Worm (Caenorhabditis elegans) whole organism, mixed stage, embryonic: ENCODE results near the gene C03G6.6.
A peak's percentile ranks its signal among the peaks of the same experiment; 100 is the strongest.

Experiments
- M03D4.4 ChIP-seq: sonication (generic microtip); optimal IDR thresholded peaks from 2 replicates; lab custom pipeline; 2017; ENCODE audit warnings: mild to moderate bottlenecking, missing genetic modification characterization, missing compliant biosample characterization
- bed-3 ChIP-seq: fragments of 200-800 bp; sonication (Bioruptor generic); optimal IDR thresholded peaks from 3 replicates; lab custom pipeline; 2018; ENCODE audit warnings: mild to moderate bottlenecking, missing genetic modification characterization, moderate library complexity, missing compliant biosample characterization
- blmp-1 ChIP-seq: fragments of 150-350 bp; optimal IDR thresholded peaks from 2 replicates; lab custom pipeline; 2014; ENCODE audit warnings: missing biosample characterization, missing genetic modification characterization
- ceh-39 ChIP-seq: fragments of 150-350 bp; optimal IDR thresholded peaks from 2 replicates; lab custom pipeline; 2014; ENCODE audit warnings: missing biosample characterization, missing genetic modification characterization
- ceh-43 ChIP-seq: fragments of 200-800 bp; sonication (Bioruptor generic); optimal IDR thresholded peaks from 2 replicates; lab custom pipeline; 2018; ENCODE audit warnings: mild to moderate bottlenecking, missing genetic modification characterization, moderate library complexity, missing compliant biosample characterization
- ces-1 ChIP-seq: fragments of 150-350 bp; optimal IDR thresholded peaks from 2 replicates; lab custom pipeline; 2014; ENCODE audit warnings: missing biosample characterization, missing genetic modification reagents, missing genetic modification characterization
- cnd-1 ChIP-seq: fragments of 200-800 bp; sonication (Bioruptor generic); optimal IDR thresholded peaks from 2 replicates; lab custom pipeline; 2018; ENCODE audit warnings: mild to moderate bottlenecking, missing genetic modification characterization, missing compliant biosample characterization
- drap-1 ChIP-seq: fragments of 200-800 bp; sonication (Bioruptor generic); optimal IDR thresholded peaks from 3 replicates; lab custom pipeline; 2018; ENCODE audit warnings: mild to moderate bottlenecking, missing genetic modification characterization, missing compliant biosample characterization
- elt-3 ChIP-seq: fragments of 150-350 bp; optimal IDR thresholded peaks from 2 replicates; lab custom pipeline; 2014; ENCODE audit warnings: missing biosample characterization, missing genetic modification characterization
- flh-1 ChIP-seq: fragments of 200-800 bp; sonication (Bioruptor generic); optimal IDR thresholded peaks from 2 replicates; lab custom pipeline; 2018; ENCODE audit warnings: mild to moderate bottlenecking, missing genetic modification characterization, moderate library complexity, missing compliant biosample characterization
- ham-2 ChIP-seq: fragments of 200-800 bp; sonication (Bioruptor generic); optimal IDR thresholded peaks from 2 replicates; lab custom pipeline; 2018; ENCODE audit warnings: mild to moderate bottlenecking, missing genetic modification characterization, missing compliant biosample characterization
- lin-13 ChIP-seq: fragments of 150-350 bp; optimal IDR thresholded peaks from 2 replicates; lab custom pipeline; 2014; ENCODE audit warnings: missing biosample characterization, missing genetic modification characterization
- lin-32 ChIP-seq: fragments of 200-800 bp; sonication (Bioruptor generic); optimal IDR thresholded peaks from 2 replicates; lab custom pipeline; 2018; ENCODE audit warnings: mild to moderate bottlenecking, missing genetic modification characterization, missing compliant biosample characterization
- lsy-2 ChIP-seq: fragments of 150-350 bp; optimal IDR thresholded peaks from 2 replicates; lab custom pipeline; 2014; ENCODE audit warnings: missing biosample characterization, missing genetic modification characterization
- mep-1 ChIP-seq: fragments of 150-350 bp; optimal IDR thresholded peaks from 2 replicates; lab custom pipeline; 2017; ENCODE audit warnings: missing biosample characterization, missing genetic modification reagents, missing genetic modification characterization, inconsistent platforms
- mls-2 ChIP-seq: sonication (generic microtip); optimal IDR thresholded peaks from 2 replicates; lab custom pipeline; 2016; ENCODE audit warnings: mild to moderate bottlenecking, missing genetic modification characterization, moderate library complexity, missing compliant biosample characterization
- nhr-12 ChIP-seq: fragments of 150-350 bp; optimal IDR thresholded peaks from 2 replicates; lab custom pipeline; 2014; ENCODE audit warnings: missing biosample characterization, missing genetic modification characterization
- nhr-2 ChIP-seq: fragments of 150-350 bp; optimal IDR thresholded peaks from 2 replicates; lab custom pipeline; 2014; ENCODE audit warnings: missing biosample characterization, missing genetic modification characterization
- nhr-237 ChIP-seq: fragments of 150-350 bp; optimal IDR thresholded peaks from 2 replicates; lab custom pipeline; 2014; ENCODE audit warnings: missing biosample characterization, missing genetic modification characterization
- nhr-76 ChIP-seq: sonication (generic microtip); optimal IDR thresholded peaks from 2 replicates; lab custom pipeline; 2017; ENCODE audit warnings: missing biosample characterization, missing genetic modification characterization
- pha-4 ChIP-seq: fragments of 150-350 bp; optimal IDR thresholded peaks from 2 replicates; lab custom pipeline; 2018; ENCODE audit warnings: missing biosample characterization, missing genetic modification reagents, missing genetic modification characterization
- sem-2 ChIP-seq: fragments of 200-800 bp; sonication (Bioruptor generic); optimal IDR thresholded peaks from 2 replicates; lab custom pipeline; 2018; ENCODE audit warnings: mild to moderate bottlenecking, missing genetic modification characterization, missing compliant biosample characterization
- sptf-1 ChIP-seq: sonication (generic microtip); optimal IDR thresholded peaks from 2 replicates; lab custom pipeline; 2017; ENCODE audit warnings: mild to moderate bottlenecking, missing genetic modification characterization, moderate library complexity, missing compliant biosample characterization
- tbx-8 ChIP-seq: fragments of 200-800 bp; sonication (Bioruptor generic); optimal IDR thresholded peaks from 2 replicates; lab custom pipeline; 2018; ENCODE audit warnings: mild to moderate bottlenecking, missing genetic modification characterization, moderate library complexity, missing compliant biosample characterization
- unc-120 ChIP-seq: sonication (generic microtip); optimal IDR thresholded peaks from 2 replicates; lab custom pipeline; 2017; ENCODE audit warnings: missing genetic modification characterization, missing compliant biosample characterization; ENCODE audit not compliant: poor library complexity, severe bottlenecking
- unc-39 ChIP-seq: fragments of 150-350 bp; optimal IDR thresholded peaks from 2 replicates; lab custom pipeline; 2014; ENCODE audit warnings: missing biosample characterization, missing genetic modification characterization
- zip-8 ChIP-seq: fragments of 150-350 bp; optimal IDR thresholded peaks from 2 replicates; lab custom pipeline; 2014; ENCODE audit warnings: missing biosample characterization, missing genetic modification characterization
- ztf-11 ChIP-seq: fragments of 150-350 bp; optimal IDR thresholded peaks from 2 replicates; lab custom pipeline; 2014; ENCODE audit warnings: missing biosample characterization, missing genetic modification characterization

The C03G6.6 gene

DNA sequence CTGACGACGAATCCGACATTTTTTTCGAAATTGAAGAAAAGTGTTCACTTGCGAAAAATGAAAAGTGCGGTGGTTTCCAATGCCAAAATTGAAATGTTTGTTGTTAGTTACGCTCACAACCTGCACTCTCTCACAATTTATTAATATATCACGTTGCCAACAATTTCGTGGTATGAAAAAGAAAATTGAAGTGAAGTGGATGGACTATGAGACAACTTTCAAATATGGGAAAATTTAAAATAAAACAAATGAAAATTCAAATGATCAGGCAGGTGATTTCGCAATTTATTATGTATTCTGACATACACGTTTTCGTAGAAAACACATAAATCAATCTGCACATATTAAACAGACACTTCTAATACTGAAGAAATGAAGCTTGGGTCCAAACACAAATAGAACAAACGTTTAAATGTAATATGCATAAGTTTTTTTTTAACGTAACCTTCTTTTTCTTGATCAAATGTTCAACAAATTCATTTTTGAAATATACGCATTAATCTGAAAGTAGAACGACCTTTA lies 28.9 kb downstream of the C03G6.6 start, which contains the start of gene srp-6:
Gene srp-6, minus strand, starts transcription at position 51 of the 522 bp plus-strand sequence.
- TF ChIP-seq nhr-237 (tag; lab: Kevin White, UChicago) = no peak
- TF ChIP-seq mep-1 (tag; lab: Kevin White, UChicago) = no peak
- no peak for TF ChIP-seq M03D4.4 (tag; lab: Kevin White, UChicago)
- no peak for TF ChIP-seq nhr-12 (tag; lab: Kevin White, UChicago)
- TF ChIP-seq ceh-43 (GFP tag; lab: Kevin White, UChicago) = no peak
- TF ChIP-seq lin-32 (GFP tag; lab: Kevin White, UChicago) = no peak

DNA sequence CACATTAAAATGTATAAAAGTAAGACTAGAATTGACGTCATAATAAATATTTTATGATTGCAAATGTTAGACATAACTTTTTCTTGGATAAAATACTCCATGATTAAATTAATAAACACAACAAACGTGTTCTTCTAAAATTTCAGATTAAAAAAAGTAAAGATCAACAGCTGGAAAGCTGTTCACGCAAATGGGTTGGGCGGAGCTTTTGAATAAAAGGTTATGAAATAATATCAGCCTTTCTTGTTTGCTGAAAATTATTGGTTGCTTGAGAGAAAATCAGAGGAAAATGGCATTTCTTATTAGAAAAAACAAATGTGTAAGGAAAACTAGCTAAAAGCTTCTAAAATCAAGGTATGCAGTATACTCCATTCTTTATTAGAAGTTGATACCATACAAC lies 30.5 kb downstream of the C03G6.6 start, which contains the start of gene C02H6.3:
Gene C02H6.3, minus strand, starts transcription at position 101 of the 400 bp plus-strand sequence.
- TF ChIP-seq nhr-76 (tag; lab: Kevin White, UChicago) = no peak
- TF ChIP-seq, all 35 proteins: peak for 0

DNA sequence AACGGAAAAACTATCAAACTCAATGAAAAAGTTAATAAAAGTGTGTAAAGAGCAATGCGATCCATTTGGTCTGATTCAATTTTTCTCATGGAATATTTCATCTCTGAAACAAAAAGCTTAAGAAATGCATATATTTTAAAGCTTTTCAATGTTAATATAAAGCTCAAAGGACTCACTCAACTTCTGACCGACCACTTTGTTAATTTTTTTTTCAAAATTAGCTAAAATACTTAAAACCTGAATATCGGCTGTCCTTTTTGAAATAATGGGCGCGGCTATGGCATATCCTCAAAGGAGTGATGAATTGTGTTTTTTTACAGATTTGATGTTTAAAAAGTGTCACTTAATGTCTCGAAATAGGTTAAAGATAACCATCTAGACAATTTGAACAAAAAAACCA lies 32.5 kb downstream of the C03G6.6 start, which contains the start of gene C02H6.1:
Gene C02H6.1, minus strand, starts transcription at position 101 of the 400 bp plus-strand sequence.
- TF ChIP-seq nhr-12 (tag; lab: Kevin White, UChicago) (no peak), blmp-1 (tag; lab: Kevin White, UChicago) (no peak)
- TF ChIP-seq, all 35 proteins: peak for 0

DNA sequence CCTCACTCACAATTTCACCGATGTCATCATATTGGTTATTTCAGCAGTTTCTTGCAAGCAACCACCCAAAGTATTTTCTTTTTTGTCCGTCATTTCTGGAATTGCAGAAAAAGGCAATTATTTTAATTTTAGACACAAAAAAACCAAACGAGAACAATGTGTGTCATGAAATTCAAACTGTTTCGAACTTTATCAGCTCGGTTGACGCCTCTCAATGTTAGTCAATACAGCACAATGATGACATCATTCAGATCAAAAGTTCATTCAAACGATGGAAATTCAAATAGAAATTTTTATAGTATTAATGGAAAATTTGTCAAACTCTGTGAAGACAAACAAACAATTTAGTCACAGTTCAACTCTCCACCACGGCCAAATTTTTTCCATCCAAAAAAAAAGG lies 34.7 kb downstream of the C03G6.6 start, which contains the start of gene fbxa-105:
Gene fbxa-105, minus strand, starts transcription at position 97 of the 400 bp plus-strand sequence.
- no peak for TF ChIP-seq lin-13
- TF ChIP-seq drap-1 (GFP tag; lab: Kevin White, UChicago) = no peak
- no peak for TF ChIP-seq lsy-2

DNA sequence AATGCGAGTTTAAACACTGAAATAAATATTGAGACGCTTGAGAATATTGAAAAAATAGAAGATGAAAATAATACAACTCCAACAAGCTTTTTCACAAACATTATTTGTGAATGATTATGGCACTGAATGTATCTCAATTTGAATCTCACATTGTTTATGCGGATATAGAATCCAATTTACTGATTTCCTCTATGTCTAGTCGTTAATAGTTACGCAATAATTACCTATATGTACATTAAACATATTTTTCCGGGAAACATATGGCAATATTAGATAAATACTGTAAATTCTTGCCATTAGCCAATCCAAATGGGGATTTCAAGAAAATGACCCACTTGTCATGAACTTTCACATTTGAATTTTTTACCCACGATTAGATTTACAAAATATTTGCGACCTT lies 38.1 kb downstream of the C03G6.6 start, which contains the start of gene srx-9:
Gene srx-9, minus strand, starts transcription at position 101 of the 400 bp plus-strand sequence.
- TF ChIP-seq ces-1 (GFP tag; lab: Kevin White, UChicago) = no peak
- TF ChIP-seq ztf-11 (tag; lab: Kevin White, UChicago) = no peak
- TF ChIP-seq zip-8 (tag; lab: Kevin White, UChicago) = peak; percentile 33
- no peak for TF ChIP-seq sem-2 (GFP tag; lab: Kevin White, UChicago)

DNA sequence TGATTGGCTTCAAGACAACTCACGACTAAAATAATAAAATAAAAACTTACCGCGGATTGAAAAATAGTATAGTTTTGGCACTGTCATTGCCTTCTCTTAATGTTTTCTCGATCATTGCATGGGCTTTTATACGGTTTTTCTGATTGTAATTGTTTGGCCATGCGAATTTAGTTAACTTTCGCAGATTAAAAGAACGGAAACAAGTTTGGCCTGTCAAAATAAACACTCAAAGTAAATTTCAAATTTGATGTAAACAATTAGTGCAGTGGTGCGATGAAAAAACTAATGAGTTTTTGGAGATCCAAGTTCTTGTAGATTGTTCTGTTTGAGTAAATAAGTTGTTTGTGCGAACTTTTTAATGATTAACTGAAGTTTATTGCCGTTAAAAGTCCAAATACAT lies 42.0 kb downstream of the C03G6.6 start, which contains the start of gene gst-41:
Gene gst-41, minus strand, starts transcription at position 101 of the 400 bp plus-strand sequence.
- TF ChIP-seq unc-120 (tag; lab: Kevin White, UChicago) (no peak), ceh-39 (no peak), tbx-8 (GFP tag; lab: Kevin White, UChicago) (no peak), pha-4 (tag; lab: Kevin White, UChicago) (no peak), lin-13 (no peak), lin-32 (GFP tag; lab: Kevin White, UChicago) (no peak), zip-8 (tag; lab: Kevin White, UChicago) (no peak), elt-3 (no peak), unc-39 (tag; lab: Kevin White, UChicago) (no peak), ceh-43 (GFP tag; lab: Kevin White, UChicago) (no peak), mls-2 (tag; lab: Kevin White, UChicago) (no peak), sptf-1 (no peak)

DNA sequence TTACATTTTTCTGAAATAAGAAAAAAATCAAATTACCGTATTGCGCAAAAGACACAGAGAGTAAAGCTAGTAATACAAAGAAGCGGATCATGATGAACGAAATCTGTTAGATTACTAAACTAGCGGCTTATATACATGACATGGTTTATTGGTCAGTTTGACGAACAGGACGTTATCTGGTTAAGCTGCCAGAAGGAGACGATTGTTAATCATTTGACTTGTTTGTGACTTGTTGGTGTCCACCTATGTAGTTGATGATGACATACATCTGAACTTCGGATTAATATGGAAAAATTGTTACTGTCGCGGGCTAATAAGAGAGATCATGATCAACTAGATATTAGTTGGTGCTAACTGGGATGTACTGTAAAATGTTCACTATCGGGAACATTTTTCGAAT lies 42.9 kb downstream of the C03G6.6 start, which contains the start of gene cnc-9:
Gene cnc-9, minus strand, starts transcription at position 101 of the 400 bp plus-strand sequence.
- TF ChIP-seq ztf-11 (tag; lab: Kevin White, UChicago) (no peak), nhr-2 (tag; lab: Kevin White, UChicago) (no peak), ham-2 (GFP tag; lab: Kevin White, UChicago) (no peak), tbx-8 (GFP tag; lab: Kevin White, UChicago) (no peak), unc-39 (tag; lab: Kevin White, UChicago) (no peak), cnd-1 (tag; lab: Kevin White, UChicago) (no peak), lin-13 (no peak), sptf-1 (no peak), bed-3 (GFP tag; lab: Kevin White, UChicago) (no peak), flh-1 (no peak)
- TF ChIP-seq, all 35 proteins: peak for 0
